Worm (Caenorhabditis elegans) whole organism, late embryonic: ENCODE data around the gene C07E3.10.

Experiments
- C08G9.2 ChIP-seq: sonication (generic microtip); optimal IDR thresholded peaks from 2 replicates; lab custom pipeline; 2016; ENCODE audit warnings: mild to moderate bottlenecking, missing genetic modification characterization, moderate library complexity, missing compliant biosample characterization
- C38D4.7 ChIP-seq: fragments of 200-800 bp; sonication (Bioruptor generic); optimal IDR thresholded peaks from 2 replicates; lab custom pipeline; 2018; ENCODE audit warnings: mild to moderate bottlenecking, missing genetic modification characterization, moderate library complexity, missing compliant biosample characterization
- F13H6.1 ChIP-seq: sonication (generic microtip); optimal IDR thresholded peaks from 2 replicates; lab custom pipeline; 2016; ENCODE audit warnings: missing genetic modification characterization, missing compliant biosample characterization
- K02D7.2 ChIP-seq: sonication (generic microtip); optimal IDR thresholded peaks from 2 replicates; lab custom pipeline; 2017; ENCODE audit warnings: mild to moderate bottlenecking, missing genetic modification characterization, missing compliant biosample characterization
- K09A11.1 ChIP-seq: sonication (generic microtip); optimal IDR thresholded peaks from 2 replicates; lab custom pipeline; 2017; ENCODE audit warnings: antibody characterized with exemption, mild to moderate bottlenecking, missing genetic modification characterization, missing compliant biosample characterization; ENCODE audit not compliant: insufficient read depth
- Y22D7AL.16 ChIP-seq: sonication (generic microtip); optimal IDR thresholded peaks from 2 replicates; lab custom pipeline; 2016; ENCODE audit warnings: missing genetic modification characterization, missing compliant biosample characterization
- ama-1 ChIP-seq: fragments of 150-350 bp; optimal IDR thresholded peaks from 2 replicates; lab custom pipeline; 2014
- ceh-18 ChIP-seq: sonication (generic microtip); optimal IDR thresholded peaks from 2 replicates; lab custom pipeline; 2016; ENCODE audit warnings: missing genetic modification characterization, missing compliant biosample characterization
- ceh-19 ChIP-seq: fragments of 200-800 bp; sonication (Bioruptor generic); optimal IDR thresholded peaks from 2 replicates; lab custom pipeline; 2018; ENCODE audit warnings: mild to moderate bottlenecking, missing genetic modification characterization, missing compliant biosample characterization
- ceh-24 ChIP-seq: sonication (generic microtip); optimal IDR thresholded peaks from 2 replicates; lab custom pipeline; 2016; ENCODE audit warnings: mild to moderate bottlenecking, missing genetic modification characterization, missing compliant biosample characterization
- ceh-31 ChIP-seq: sonication (generic microtip); optimal IDR thresholded peaks from 2 replicates; lab custom pipeline; 2016; ENCODE audit warnings: missing genetic modification characterization, missing compliant biosample characterization
- ceh-34 ChIP-seq: sonication (generic microtip); optimal IDR thresholded peaks from 2 replicates; lab custom pipeline; 2016; ENCODE audit warnings: mild to moderate bottlenecking, missing genetic modification characterization, missing compliant biosample characterization
- ceh-6 ChIP-seq: fragments of 200-800 bp; sonication (Bioruptor generic); optimal IDR thresholded peaks from 2 replicates; lab custom pipeline; 2018; ENCODE audit warnings: mild to moderate bottlenecking, missing genetic modification characterization, missing compliant biosample characterization
- ceh-9 ChIP-seq: sonication (generic microtip); optimal IDR thresholded peaks from 2 replicates; lab custom pipeline; 2016; ENCODE audit warnings: mild to moderate bottlenecking, missing genetic modification characterization, inconsistent platforms, missing compliant biosample characterization
- dmd-4 ChIP-seq: sonication (generic microtip); optimal IDR thresholded peaks from 2 replicates; lab custom pipeline; 2016; ENCODE audit warnings: borderline replicate concordance, missing genetic modification characterization, missing compliant biosample characterization
- elt-2 ChIP-seq: sonication (generic microtip); optimal IDR thresholded peaks from 2 replicates; lab custom pipeline; 2016; ENCODE audit warnings: missing genetic modification reagents, missing genetic modification characterization, missing compliant biosample characterization
- elt-4 ChIP-seq: sonication (generic microtip); optimal IDR thresholded peaks from 2 replicates; lab custom pipeline; 2016; ENCODE audit warnings: missing genetic modification characterization, missing compliant biosample characterization
- ets-4 ChIP-seq: sonication (generic microtip); optimal IDR thresholded peaks from 2 replicates; lab custom pipeline; 2016; ENCODE audit warnings: missing genetic modification characterization, missing compliant biosample characterization
- fax-1 ChIP-seq: sonication (generic microtip); optimal IDR thresholded peaks from 2 replicates; lab custom pipeline; 2016; ENCODE audit warnings: missing genotype, missing genetic modification characterization, missing compliant biosample characterization
- fkh-10 ChIP-seq: fragments of 150-350 bp; optimal IDR thresholded peaks from 2 replicates; lab custom pipeline; 2014; ENCODE audit warnings: missing biosample characterization, missing genetic modification reagents, missing genetic modification characterization
- fkh-6 ChIP-seq: sonication (generic microtip); optimal IDR thresholded peaks from 2 replicates; lab custom pipeline; 2016; ENCODE audit warnings: missing genetic modification characterization, missing compliant biosample characterization
- hlh-13 ChIP-seq: fragments of 200-800 bp; sonication (Bioruptor generic); optimal IDR thresholded peaks from 2 replicates; lab custom pipeline; 2018; ENCODE audit warnings: mild to moderate bottlenecking, missing genetic modification characterization, missing compliant biosample characterization
- hlh-15 ChIP-seq: sonication (generic microtip); optimal IDR thresholded peaks from 2 replicates; lab custom pipeline; 2016; ENCODE audit warnings: missing genetic modification characterization, missing compliant biosample characterization
- hlh-30 ChIP-seq: sonication (generic microtip); optimal IDR thresholded peaks from 2 replicates; lab custom pipeline; 2017; ENCODE audit warnings: antibody characterized with exemption, missing genetic modification characterization, missing compliant biosample characterization; ENCODE audit not compliant: insufficient read depth
- hlh-8 ChIP-seq: sonication (generic microtip); optimal IDR thresholded peaks from 2 replicates; lab custom pipeline; 2016; ENCODE audit warnings: missing genotype, missing genetic modification characterization, missing compliant biosample characterization
- lim-6 ChIP-seq: sonication (generic microtip); optimal IDR thresholded peaks from 2 replicates; lab custom pipeline; 2016; ENCODE audit warnings: missing genetic modification characterization, missing compliant biosample characterization
- lin-11 ChIP-seq: fragments of 200-800 bp; sonication (Bioruptor generic); optimal IDR thresholded peaks from 2 replicates; lab custom pipeline; 2018; ENCODE audit warnings: mild to moderate bottlenecking, missing genetic modification characterization, missing compliant biosample characterization
- madf-2 ChIP-seq: sonication (generic microtip); optimal IDR thresholded peaks from 2 replicates; lab custom pipeline; 2017; ENCODE audit warnings: missing genetic modification characterization, missing compliant biosample characterization
- nfya-1 ChIP-seq: sonication (generic microtip); optimal IDR thresholded peaks from 2 replicates; lab custom pipeline; 2017; ENCODE audit warnings: missing genetic modification characterization, mild to moderate bottlenecking, missing compliant biosample characterization, antibody characterized with exemption, moderate library complexity
- nhr-11 ChIP-seq: fragments of 150-350 bp; optimal IDR thresholded peaks from 2 replicates; lab custom pipeline; 2014; ENCODE audit warnings: missing biosample characterization, missing genetic modification characterization
- npax-4 ChIP-seq: sonication (generic microtip); optimal IDR thresholded peaks from 2 replicates; lab custom pipeline; 2016; ENCODE audit warnings: missing genetic modification characterization, missing compliant biosample characterization
- odd-2 ChIP-seq: sonication (generic microtip); optimal IDR thresholded peaks from 2 replicates; lab custom pipeline; 2017; ENCODE audit warnings: antibody characterized with exemption, mild to moderate bottlenecking, missing genetic modification characterization, missing compliant biosample characterization
- pag-3 ChIP-seq: sonication (generic microtip); optimal IDR thresholded peaks from 2 replicates; lab custom pipeline; 2016; ENCODE audit warnings: missing compliant biosample characterization, missing genetic modification characterization, borderline replicate concordance
- pat-9 ChIP-seq: fragments of 200-800 bp; sonication (Bioruptor generic); optimal IDR thresholded peaks from 2 replicates; lab custom pipeline; 2018; ENCODE audit warnings: mild to moderate bottlenecking, missing genetic modification characterization, moderate library complexity, missing compliant biosample characterization
- pqm-1 ChIP-seq: sonication (generic microtip); optimal IDR thresholded peaks from 2 replicates; lab custom pipeline; 2016; ENCODE audit warnings: missing genetic modification characterization, missing compliant biosample characterization
- pros-1 ChIP-seq: fragments of 150-350 bp; optimal IDR thresholded peaks from 2 replicates; lab custom pipeline; 2014; ENCODE audit warnings: missing biosample characterization, missing genetic modification reagents, missing genetic modification characterization
- ref-2 ChIP-seq: sonication (generic microtip); optimal IDR thresholded peaks from 2 replicates; lab custom pipeline; 2016; ENCODE audit warnings: missing genetic modification characterization, missing compliant biosample characterization
- sdc-2 ChIP-seq: sonication (generic microtip); optimal IDR thresholded peaks from 2 replicates; lab custom pipeline; 2016; ENCODE audit warnings: missing genotype, missing genetic modification characterization, missing compliant biosample characterization
- sox-4 ChIP-seq: sonication (generic microtip); optimal IDR thresholded peaks from 2 replicates; lab custom pipeline; 2017; ENCODE audit warnings: mild to moderate bottlenecking, missing genetic modification characterization, inconsistent platforms, missing compliant biosample characterization
- syd-9 ChIP-seq: sonication (generic microtip); optimal IDR thresholded peaks from 2 replicates; lab custom pipeline; 2016; ENCODE audit warnings: mild to moderate bottlenecking, missing genetic modification characterization, moderate library complexity, missing compliant biosample characterization
- tbx-2 ChIP-seq: sonication (generic microtip); optimal IDR thresholded peaks from 2 replicates; lab custom pipeline; 2016; ENCODE audit warnings: missing genetic modification characterization, missing compliant biosample characterization
- tbx-7 ChIP-seq: sonication (generic microtip); optimal IDR thresholded peaks from 2 replicates; lab custom pipeline; 2016; ENCODE audit warnings: missing genotype, missing genetic modification characterization, missing compliant biosample characterization
- ttx-3 ChIP-seq: sonication (generic microtip); optimal IDR thresholded peaks from 2 replicates; lab custom pipeline; 2016; ENCODE audit warnings: missing genetic modification reagents, missing genetic modification characterization, missing compliant biosample characterization
- unc-3 ChIP-seq, 2 experiments: fragments of 200-800 bp in 1 of 2; sonication (Bioruptor generic) in 1 of 2; sonication (generic microtip) in 1 of 2; conservative IDR thresholded peaks in 1 of 2; optimal IDR thresholded peaks in 1 of 2; 2 replicates each; pipeline versions ENCODE4 v1.3.6 to Lab custom; 2016 to 2022; ENCODE audit warnings: missing compliant biosample characterization in 2 of 2, missing genetic modification characterization in 2 of 2, missing genetic modification reagents in 1 of 2
- unc-42 ChIP-seq: sonication (generic microtip); optimal IDR thresholded peaks from 2 replicates; lab custom pipeline; 2016; ENCODE audit warnings: missing genotype, missing genetic modification characterization, missing compliant biosample characterization
- ztf-16 ChIP-seq: sonication (generic microtip); optimal IDR thresholded peaks from 2 replicates; lab custom pipeline; 2017; ENCODE audit warnings: missing genetic modification characterization, missing compliant biosample characterization

The C07E3.10 gene

DNA sequence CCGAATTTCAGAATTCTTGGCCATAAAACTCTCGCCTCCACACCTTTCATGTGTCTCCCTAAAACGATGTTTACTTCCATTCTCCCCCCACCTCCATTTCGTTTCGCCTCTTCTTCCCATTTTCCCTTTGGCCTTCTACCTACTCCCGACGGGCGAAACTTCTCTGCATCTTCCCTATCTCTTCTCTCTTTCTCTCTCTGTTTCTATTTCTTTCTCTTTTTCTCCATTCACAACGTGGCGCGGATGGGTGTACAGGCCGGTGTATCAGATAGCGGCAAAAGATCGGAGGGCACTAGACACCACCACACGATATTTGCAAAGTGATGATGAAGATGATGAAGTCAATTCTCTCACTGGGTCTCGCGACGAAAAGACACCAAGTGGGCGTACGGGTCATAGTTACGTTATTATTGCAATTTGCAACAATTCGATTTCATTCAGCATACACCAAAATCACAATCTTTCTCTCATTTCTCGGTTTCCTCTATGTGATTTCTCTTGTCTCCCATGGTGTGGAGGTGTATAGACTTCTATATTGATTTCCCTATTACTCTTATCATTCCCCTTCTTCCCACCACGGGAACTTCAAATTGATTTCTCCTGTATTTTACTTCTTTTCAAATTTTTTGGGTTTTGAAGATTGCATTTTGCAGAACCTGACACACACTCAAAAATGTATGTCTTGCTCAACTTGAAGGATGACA lies 38.7 kb downstream of the C07E3.10 start, which contains the start of gene ztf-27 (continued):
- peak; percentile 16 for TF ChIP-seq ref-2
- no peak for TF ChIP-seq dmd-4 (tag; lab: Kevin White, UChicago)
- peak; percentile 23 for TF ChIP-seq pros-1 (tag; lab: Kevin White, UChicago)
- peak; percentile 1 for TF ChIP-seq F13H6.1 (tag; lab: Kevin White, UChicago)
- TF ChIP-seq fkh-6 = no peak
- peak; percentile 27 for TF ChIP-seq ceh-31 (tag; lab: Kevin White, UChicago)
- TF ChIP-seq K02D7.2 = no peak
- no peak for TF ChIP-seq K09A11.1 (tag; lab: Kevin White, UChicago)
- no peak for TF ChIP-seq lim-6
- peak; percentile 22 for TF ChIP-seq tbx-2
- TF ChIP-seq madf-2 (tag; lab: Kevin White, UChicago) = peak; percentile 18
- TF ChIP-seq C08G9.2 (tag; lab: Kevin White, UChicago) = peak; percentile 26
- peak; percentile 14 for TF ChIP-seq sdc-2
- TF ChIP-seq unc-42 (tag; lab: Kevin White, UChicago) = no peak
- TF ChIP-seq ceh-6 (GFP tag; lab: Kevin White, UChicago) = peak; percentile 4
- TF ChIP-seq C38D4.7 (GFP tag; lab: Kevin White, UChicago) = no peak
- no peak for TF ChIP-seq hlh-15
- peak; percentile 54 for TF ChIP-seq ceh-34 (tag; lab: Kevin White, UChicago)
- no peak for TF ChIP-seq unc-3 (GFP tag; conservative IDR thresholded peaks at IDR 0.05; lab: Robert Waterston, UW)
- no peak for TF ChIP-seq unc-3 (tag; optimal IDR thresholded peaks at IDR 0.05; lab: Kevin White, UChicago)
- TF ChIP-seq, all 69 proteins: peak for 15

ce11 chrII:10388041-10388706 lies 42.0 kb downstream of the C07E3.10 start:
- TF ChIP-seq ttx-3 = peak; percentile 80
- TF ChIP-seq tbx-7 (tag; lab: Kevin White, UChicago) = no peak
- TF ChIP-seq madf-2 (tag; lab: Kevin White, UChicago) = peak; percentile 34
- peak; percentile 50 for TF ChIP-seq C38D4.7 (GFP tag; lab: Kevin White, UChicago)
- no peak for TF ChIP-seq dmd-4 (tag; lab: Kevin White, UChicago)
- peak; percentile 16 for TF ChIP-seq ceh-18
- TF ChIP-seq Y22D7AL.16 (tag; lab: Kevin White, UChicago) = peak; percentile 50
- peak; percentile 96 for TF ChIP-seq tbx-2
- TF ChIP-seq hlh-15 = no peak
- peak; percentile 63 for TF ChIP-seq fax-1
- no peak for TF ChIP-seq pqm-1
- TF ChIP-seq ets-4 (tag; lab: Kevin White, UChicago) = no peak
- no peak for TF ChIP-seq odd-2
- TF ChIP-seq sox-4 (tag; lab: Kevin White, UChicago) = peak; percentile 50
- peak; percentile 51 for TF ChIP-seq ref-2
- no peak for TF ChIP-seq ceh-24 (tag; lab: Kevin White, UChicago)
- no peak for TF ChIP-seq lim-6
- TF ChIP-seq elt-2 (tag; lab: Kevin White, UChicago) = peak; percentile 86
- TF ChIP-seq ceh-9 (tag; lab: Kevin White, UChicago) = no peak
- no peak for TF ChIP-seq fkh-10 (GFP tag; lab: Kevin White, UChicago)
- TF ChIP-seq hlh-8 (tag; lab: Kevin White, UChicago) = peak; percentile 13
- TF ChIP-seq npax-4 (tag; lab: Kevin White, UChicago) = no peak
- TF ChIP-seq unc-3 (GFP tag; conservative IDR thresholded peaks at IDR 0.05; lab: Robert Waterston, UW) = peak; percentile 49; the same call in 1 of the 2 replicates
- TF ChIP-seq unc-3 (tag; optimal IDR thresholded peaks at IDR 0.05; lab: Kevin White, UChicago) = peak; percentile 36
- no peak for TF ChIP-seq elt-4 (tag; lab: Kevin White, UChicago)
- peak; percentile 55 for TF ChIP-seq ceh-19 (GFP tag; lab: Kevin White, UChicago)
- no peak for TF ChIP-seq ama-1 (lab: Kevin White, UChicago)
- TF ChIP-seq hlh-13 (GFP tag; lab: Kevin White, UChicago) = no peak
- no peak for TF ChIP-seq syd-9 (tag; lab: Kevin White, UChicago)
- no peak for TF ChIP-seq lin-11
- peak; percentile 1 for TF ChIP-seq K02D7.2
- TF ChIP-seq ceh-6 (GFP tag; lab: Kevin White, UChicago) = no peak
- TF ChIP-seq pag-3 (tag; lab: Kevin White, UChicago) = no peak
- TF ChIP-seq hlh-30 (tag; lab: Kevin White, UChicago) = peak; percentile 33
- peak; percentile 50 for TF ChIP-seq pat-9
- peak; percentile 56 for TF ChIP-seq ceh-31 (tag; lab: Kevin White, UChicago)
- TF ChIP-seq ztf-16 (tag; lab: Kevin White, UChicago) = peak; percentile 45
- peak; percentile 10 for TF ChIP-seq pros-1 (tag; lab: Kevin White, UChicago)
- peak; percentile 69 for TF ChIP-seq nfya-1 (tag; lab: Kevin White, UChicago)
- no peak for TF ChIP-seq nhr-11 (tag; lab: Kevin White, UChicago)
